Worm (Caenorhabditis elegans) whole organism, young adult: Measurements from ENCODE around the gene F58A4.2.

ENCODE experiments used
- T07F8.4 ChIP-seq: sonication (generic microtip); optimal IDR thresholded peaks from 2 replicates; lab custom pipeline; 2016; ENCODE audit warnings: mild to moderate bottlenecking, missing genetic modification characterization, moderate library complexity, missing compliant biosample characterization
- Y95B8A.8 ChIP-seq: fragments of 200-800 bp; sonication (Bioruptor generic); IDR thresholded peaks from 2 replicates; pipeline ENCODE4 v1.3.6; 2022; ENCODE audit warnings: missing genetic modification reagents, missing genetic modification characterization, missing compliant biosample characterization
- ceh-27 ChIP-seq: fragments of 200-800 bp; sonication (Bioruptor generic); optimal IDR thresholded peaks from 2 replicates; lab custom pipeline; 2018; ENCODE audit warnings: mild to moderate bottlenecking, missing genetic modification characterization, moderate library complexity, missing compliant biosample characterization
- fkh-3 ChIP-seq: sonication (generic microtip); optimal IDR thresholded peaks from 2 replicates; lab custom pipeline; 2016; ENCODE audit warnings: mild to moderate bottlenecking, missing genetic modification characterization, missing compliant biosample characterization
- madf-3 ChIP-seq: fragments of 200-800 bp; sonication (Bioruptor generic); IDR thresholded peaks from 2 replicates; pipeline ENCODE4 v1.3.6; 2022; ENCODE audit warnings: missing genetic modification reagents, missing genetic modification characterization, missing compliant biosample characterization
- nhr-27 ChIP-seq: fragments of 200-800 bp; sonication (Bioruptor generic); optimal IDR thresholded peaks from 2 replicates; lab custom pipeline; 2018; ENCODE audit warnings: mild to moderate bottlenecking, missing genetic modification characterization, moderate library complexity, missing compliant biosample characterization
- pha-4 ChIP-seq: fragments of 150-350 bp; sonication (generic microtip); optimal IDR thresholded peaks from 2 replicates; lab custom pipeline; 2014; ENCODE audit warnings: missing biosample characterization, missing genetic modification reagents, missing genetic modification characterization
- snpc-1.1 ChIP-seq: sonication (generic microtip); optimal IDR thresholded peaks from 2 replicates; lab custom pipeline; 2017; ENCODE audit warnings: missing genetic modification characterization, mild to moderate bottlenecking, missing compliant biosample characterization, antibody characterized with exemption, moderate library complexity, missing genotype, missing genetic modification reagents; ENCODE audit not compliant: insufficient read depth
- ztf-18 ChIP-seq: sonication (generic microtip); optimal IDR thresholded peaks from 2 replicates; lab custom pipeline; 2016; ENCODE audit warnings: missing genotype, mild to moderate bottlenecking, missing genetic modification characterization, missing compliant biosample characterization
- ztf-28 ChIP-seq: fragments of 200-800 bp; sonication (Bioruptor generic); IDR thresholded peaks from 2 replicates; pipeline ENCODE4 v1.3.6; 2022; ENCODE audit warnings: missing genetic modification reagents, missing genetic modification characterization, missing compliant biosample characterization

DNA sequence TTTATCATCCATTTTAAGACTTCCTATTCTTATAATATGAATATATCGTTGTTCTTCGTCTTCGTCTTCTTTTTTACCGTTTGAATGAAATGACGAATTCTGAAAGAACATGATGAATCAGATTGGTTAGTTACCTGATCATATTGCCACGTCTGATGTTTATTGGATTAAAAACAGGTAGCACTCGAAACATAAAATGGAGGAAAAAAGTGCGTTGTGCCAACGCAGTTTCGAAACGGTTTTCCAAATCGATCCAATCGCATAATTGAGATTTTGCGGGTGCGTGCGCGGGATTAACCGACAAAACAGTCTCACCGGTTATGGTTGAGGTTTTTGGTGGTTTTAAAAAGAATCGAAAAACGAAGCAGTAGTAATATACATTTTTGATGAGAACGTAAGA, 5.0 kb downstream of the F58A4.2 start, which contains the start of gene rom-2:
- no peak for TF ChIP-seq ceh-27 (GFP tag; lab: Kevin White, UChicago)
- TF ChIP-seq nhr-27 (tag; lab: Kevin White, UChicago), result no peak
- no peak for TF ChIP-seq ztf-28 (GFP tag; lab: Robert Waterston, UW)
- TF ChIP-seq snpc-1.1 (tag; lab: Kevin White, UChicago), result no peak
- TF ChIP-seq fkh-3, result no peak
- no peak for TF ChIP-seq ztf-18 (tag; lab: Kevin White, UChicago)
- TF ChIP-seq madf-3 (GFP tag; lab: Robert Waterston, UW), result no peak
- TF ChIP-seq pha-4 (tag; lab: Kevin White, UChicago), result no peak
- TF ChIP-seq Y95B8A.8 (GFP tag; lab: Robert Waterston, UW), result no peak
- no peak for TF ChIP-seq T07F8.4 (tag; lab: Kevin White, UChicago)
